Fruit fly (Drosophila melanogaster) whole organism, embryonic: Measurements from ENCODE around the gene Ide.
A peak's percentile ranks its signal among the peaks of the same experiment; 100 is the strongest.

Source experiments
- CG31224 ChIP-seq: fragments of 200-800 bp; sonication (Bioruptor generic); IDR thresholded peaks from 2 replicates; pipeline ENCODE4 v1.3.6; 2022; ENCODE audit warnings: missing biosample characterization, missing genetic modification characterization
- CG31388 ChIP-seq: fragments of 200-800 bp; sonication (Bioruptor generic); optimal IDR thresholded peaks from 2 replicates; lab custom pipeline; 2016; ENCODE audit warnings: missing biosample characterization, missing genetic modification characterization
- Dbx ChIP-seq: fragments of 200-800 bp; sonication (Bioruptor generic); IDR thresholded peaks from 3 replicates; pipeline ENCODE4 v1.3.6; 2022; ENCODE audit warnings: missing biosample characterization, missing genetic modification characterization
- dati ChIP-seq: fragments of 200-800 bp; sonication (Bioruptor generic); IDR thresholded peaks from 2 replicates; pipeline ENCODE4 v1.3.6; 2022; ENCODE audit warnings: missing biosample characterization, missing genetic modification characterization
- psq ChIP-seq: fragments of 200-800 bp; sonication (Bioruptor generic); optimal IDR thresholded peaks from 2 replicates; lab custom pipeline; 2017; ENCODE audit warnings: missing biosample characterization, missing genetic modification characterization
- sug ChIP-seq: fragments of 200-800 bp; optimal IDR thresholded peaks from 2 replicates; lab custom pipeline; 2019; ENCODE audit warnings: missing biosample characterization, mild to moderate bottlenecking, missing genetic modification characterization, moderate library complexity

DNA sequence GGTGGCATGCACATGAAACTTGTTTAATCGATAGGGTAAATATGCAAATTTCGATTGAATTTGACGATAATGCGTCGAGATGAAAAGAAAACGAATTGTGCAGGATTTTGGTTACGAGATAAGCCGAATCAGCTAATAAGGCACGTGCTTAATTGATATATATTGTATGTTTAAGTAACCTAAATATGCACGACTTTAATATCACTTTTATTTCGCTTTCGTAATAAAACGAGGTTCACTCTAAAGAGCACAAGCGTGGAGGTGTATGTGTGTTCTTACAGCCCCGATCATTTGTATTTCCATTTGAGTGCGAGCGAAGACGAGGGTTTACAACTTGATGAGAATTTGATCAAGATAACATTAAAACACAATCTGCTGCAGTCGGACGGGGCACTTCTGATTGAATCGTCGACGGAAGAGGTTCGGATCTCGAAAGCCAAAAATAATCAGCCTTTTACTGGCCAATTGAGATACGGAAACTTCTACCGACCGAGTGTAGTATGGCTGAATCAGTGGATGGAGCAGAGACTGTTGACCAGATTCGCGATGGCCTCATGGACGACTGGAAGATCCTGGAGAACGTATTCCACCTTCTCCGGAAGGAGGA is 21.9 kb downstream of the Ide start:
- no peak for TF ChIP-seq psq
- TF ChIP-seq CG31224 (GFP tag; lab: Robert Waterston, UW), result no peak
- TF ChIP-seq dati (GFP tag; lab: Robert Waterston, UW), result no peak
- TF ChIP-seq sug (tag; lab: Kevin White, UChicago), result peak; percentile 51
- TF ChIP-seq CG31388 (GFP tag; lab: Kevin White, UChicago), result no peak
- TF ChIP-seq Dbx (GFP tag; lab: Robert Waterston, UW), result no peak
